Worm (Caenorhabditis elegans): ENCODE results near the gene ZK856.14.

The ZK856.14 gene

ce11 chrV:10174632-10175075 is 42.2 kb upstream of the ZK856.14 start (continued):
- no peak for TF ChIP-seq unc-62 (GFP tag; optimal IDR thresholded peaks at IDR 0.05)
- TF ChIP-seq hlh-26 (GFP tag; conservative IDR thresholded peaks at IDR 0.05): no peak
- TF ChIP-seq pbrm-1 (GFP tag; IDR thresholded peaks at IDR 0.05): peak; percentile 45; the same call in 1 of the 2 replicates
- TF ChIP-seq ztf-25 (GFP tag; IDR thresholded peaks at IDR 0.05): no peak
- TF ChIP-seq nhr-90 (tag; optimal IDR thresholded peaks at IDR 0.05): no peak
- no peak for TF ChIP-seq nhr-27 (tag; optimal IDR thresholded peaks at IDR 0.05)
- no peak for TF ChIP-seq ztf-26 (tag; optimal IDR thresholded peaks at IDR 0.05)
- TF ChIP-seq snpc-3.4 (tag; optimal IDR thresholded peaks at IDR 0.05): no peak
- TF ChIP-seq F22D6.2 (tag; optimal IDR thresholded peaks at IDR 0.05): no peak
- no peak for TF ChIP-seq athp-1 (tag; optimal IDR thresholded peaks at IDR 0.05)
- TF ChIP-seq bed-2 (GFP tag; IDR thresholded peaks at IDR 0.05): no peak
- no peak for TF ChIP-seq F57A8.1 (GFP tag; optimal IDR thresholded peaks at IDR 0.05)
- no peak for TF ChIP-seq nhr-179 (tag; optimal IDR thresholded peaks at IDR 0.05)
- TF ChIP-seq K12H6.12 (tag; optimal IDR thresholded peaks at IDR 0.05): peak; percentile 83
- TF ChIP-seq ZK185.1 (tag; optimal IDR thresholded peaks at IDR 0.05; ENCODE audit: poor library complexity, severe bottlenecking): peak; percentile 29

- peak; percentile 56 for TF ChIP-seq ceh-27 (GFP tag; optimal IDR thresholded peaks at IDR 0.05)
- TF ChIP-seq zim-3 (tag; optimal IDR thresholded peaks at IDR 0.05): no peak
- TF ChIP-seq dox-1 (GFP tag; IDR thresholded peaks at IDR 0.05): peak; percentile 58; the same call in 1 of the 2 replicates
- 0 out of 2 replicates have a peak, but pooled peaks have one; percentile 18 for TF ChIP-seq attf-3 (GFP tag; conservative IDR thresholded peaks at IDR 0.05)
- TF ChIP-seq F22D6.2 (tag; optimal IDR thresholded peaks at IDR 0.05): no peak
- TF ChIP-seq fkh-3 (tag; optimal IDR thresholded peaks at IDR 0.05): no peak
- no peak; the same call in 1 of the 2 replicates for TF ChIP-seq madf-6 (GFP tag; IDR thresholded peaks at IDR 0.05)
- TF ChIP-seq lag-1 (GFP tag; IDR thresholded peaks at IDR 0.05): no peak
- TF ChIP-seq let-526 (GFP tag; IDR thresholded peaks at IDR 0.05): no peak
- peak; percentile 16 for TF ChIP-seq nhr-80 (tag; optimal IDR thresholded peaks at IDR 0.05)
- peak; percentile 30 for TF ChIP-seq ztf-18 (tag; optimal IDR thresholded peaks at IDR 0.05)
- no peak for TF ChIP-seq cebp-1 (GFP tag; IDR thresholded peaks at IDR 0.05)
- TF ChIP-seq cebp-1 (tag; optimal IDR thresholded peaks at IDR 0.05): peak; percentile 32
- TF ChIP-seq ceh-100 (GFP tag; IDR thresholded peaks at IDR 0.05): peak; percentile 91
- no peak for TF ChIP-seq egl-44 (GFP tag; IDR thresholded peaks at IDR 0.05)
- peak; percentile 2 for TF ChIP-seq ZK185.1 (tag; optimal IDR thresholded peaks at IDR 0.05; ENCODE audit: poor library complexity, severe bottlenecking)
- no peak for TF ChIP-seq C06A6.2 (GFP tag; conservative IDR thresholded peaks at IDR 0.05)
- peak; percentile 10; the same call in 1 of the 2 replicates for TF ChIP-seq hmg-1.2 (GFP tag; IDR thresholded peaks at IDR 0.05)
- no peak for TF ChIP-seq B0035.1 (tag; optimal IDR thresholded peaks at IDR 0.05)
- no peak for TF ChIP-seq pha-4 (tag; optimal IDR thresholded peaks at IDR 0.05)
- no peak for TF ChIP-seq pbrm-1 (GFP tag; IDR thresholded peaks at IDR 0.05)
- TF ChIP-seq hlh-12 (tag; optimal IDR thresholded peaks at IDR 0.05): no peak
- peak; percentile 91 for TF ChIP-seq mcd-1 (GFP tag; IDR thresholded peaks at IDR 0.05)
- no peak for TF ChIP-seq snpc-4 (GFP tag; optimal IDR thresholded peaks at IDR 0.05)
- TF ChIP-seq snpc-4 (tag; optimal IDR thresholded peaks at IDR 0.05): peak in 2 of 4 experiments; percentile 14 to 23
- no peak for TF ChIP-seq Y56A3A.18 (GFP tag; IDR thresholded peaks at IDR 0.05)
- peak in 1 of 2 experiments; percentile 6 for TF ChIP-seq let-607 (tag; optimal IDR thresholded peaks at IDR 0.05)
- TF ChIP-seq rec-8 (tag; optimal IDR thresholded peaks at IDR 0.05): no peak
- TF ChIP-seq zfh-2 (GFP tag; conservative IDR thresholded peaks at IDR 0.05): no peak
- TF ChIP-seq Y53G8AR.9 (GFP tag; conservative IDR thresholded peaks at IDR 0.05): no peak
- TF ChIP-seq unc-62 (GFP tag; optimal IDR thresholded peaks at IDR 0.05): no peak
- peak; percentile 44 for TF ChIP-seq attf-5 (GFP tag; optimal IDR thresholded peaks at IDR 0.05)
- TF ChIP-seq K12H6.12 (tag; optimal IDR thresholded peaks at IDR 0.05): peak; percentile 43
- TF ChIP-seq lin-40 (tag; optimal IDR thresholded peaks at IDR 0.05): peak; percentile 31
Measured at ce11 chrV:10178166-10178565, 38.7 kb upstream of the ZK856.14 start.

Data from whole organism, young adult.